In genomic region chrX:21387695-21388094, dm6 we compare ENCODE assay signal across 1 fruit fly cellular context.
TF ChIP-seq lines count a peak whose summit lies in the region.

Gene Ddx56, minus strand, starts transcription at chrX:21387946.

TF ChIP-seq in whole organism, embryonic, 481 proteins besides CTCF, POLR2A, EP300 and RAD21 (continued from another document):
- peak; percentile 46; the same call in 1 of the 2 replicates for TF ChIP-seq MBD-R2 (GFP tag; IDR thresholded peaks at IDR 0.05; lab: Robert Waterston, UW)
- TF ChIP-seq Opbp (GFP tag; IDR thresholded peaks at IDR 0.05; lab: Robert Waterston, UW; ENCODE audit: partially characterized antibody), result peak; percentile 59; the same call in 2 of the 3 replicates
- no peak for TF ChIP-seq lab (GFP tag; optimal IDR thresholded peaks at IDR 0.05; lab: Kevin White, UChicago)
- TF ChIP-seq CG16815 (GFP tag; optimal IDR thresholded peaks at IDR 0.05; lab: Kevin White, UChicago), result no peak
- peak; percentile 62; the same call in 2 of the 3 replicates for TF ChIP-seq HLH4C (GFP tag; IDR thresholded peaks at IDR 0.05; lab: Robert Waterston, UW; ENCODE audit: partially characterized antibody)
- peak; percentile 50; the same call in 2 of the 3 replicates for TF ChIP-seq CG16813 (GFP tag; IDR thresholded peaks at IDR 0.05; lab: Robert Waterston, UW; ENCODE audit: partially characterized antibody)
- TF ChIP-seq zen2 (GFP tag; IDR thresholded peaks at IDR 0.05; lab: Robert Waterston, UW; ENCODE audit: partially characterized antibody), result peak; percentile 43; the same call in 1 of the 3 replicates
- peak; percentile 55; the same call in 2 of the 3 replicates for TF ChIP-seq CG34224 (GFP tag; IDR thresholded peaks at IDR 0.05; lab: Robert Waterston, UW; ENCODE audit: partially characterized antibody)
